Worm (Caenorhabditis elegans): ENCODE measurements around the gene clk-1.

DNA sequence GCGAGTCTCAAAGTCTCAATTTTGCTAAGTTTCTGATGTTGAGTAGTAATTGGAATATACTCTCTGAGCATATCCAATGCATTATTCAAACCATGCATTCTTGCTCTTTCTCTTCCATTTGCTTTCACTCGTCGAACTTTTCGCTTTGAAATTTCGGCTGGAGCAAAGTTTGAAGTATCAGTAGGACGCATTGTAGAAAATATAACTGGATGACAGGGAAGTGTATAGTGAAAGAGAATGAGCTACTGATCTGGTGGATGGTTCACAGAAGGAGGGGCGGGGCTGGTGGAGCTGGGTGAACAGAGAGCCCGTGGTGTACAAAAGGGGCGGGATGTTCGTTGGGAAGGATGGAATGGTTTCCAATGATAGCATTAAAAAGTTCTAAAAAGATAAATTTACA is 35.8 kb upstream of the clk-1 start:
- TF ChIP-seq nhr-19 (GFP tag; conservative IDR thresholded peaks at IDR 0.05) = no peak
- TF ChIP-seq grh-1 (GFP tag; IDR thresholded peaks at IDR 0.05) = no peak
- TF ChIP-seq ztf-4 (tag; optimal IDR thresholded peaks at IDR 0.05) = no peak
- TF ChIP-seq pag-3 (tag; optimal IDR thresholded peaks at IDR 0.05; ENCODE audit: borderline replicate concordance, insufficient read depth) = no peak
- no peak for TF ChIP-seq egl-27 (tag; optimal IDR thresholded peaks at IDR 0.05)
- no peak for TF ChIP-seq mdl-1 (tag; optimal IDR thresholded peaks at IDR 0.05)
- no peak for TF ChIP-seq aha-1 (tag; optimal IDR thresholded peaks at IDR 0.05)
- no peak for TF ChIP-seq pqm-1 (tag; optimal IDR thresholded peaks at IDR 0.05)
- no peak for TF ChIP-seq lin-39 (tag; optimal IDR thresholded peaks at IDR 0.05)
- TF ChIP-seq dpl-1 (GFP tag; optimal IDR thresholded peaks at IDR 0.05) = no peak
- no peak for TF ChIP-seq snu-23 (GFP tag; optimal IDR thresholded peaks at IDR 0.05)
- TF ChIP-seq zag-1 (tag; optimal IDR thresholded peaks at IDR 0.05) = no peak
- TF ChIP-seq lin-15B (tag; optimal IDR thresholded peaks at IDR 0.05) = no peak
- no peak for TF ChIP-seq unc-62 (GFP tag; optimal IDR thresholded peaks at IDR 0.05)

Measured in whole organism, L1 larva.